Fruit fly (Drosophila melanogaster): ENCODE data around the gene vn.

DNA sequence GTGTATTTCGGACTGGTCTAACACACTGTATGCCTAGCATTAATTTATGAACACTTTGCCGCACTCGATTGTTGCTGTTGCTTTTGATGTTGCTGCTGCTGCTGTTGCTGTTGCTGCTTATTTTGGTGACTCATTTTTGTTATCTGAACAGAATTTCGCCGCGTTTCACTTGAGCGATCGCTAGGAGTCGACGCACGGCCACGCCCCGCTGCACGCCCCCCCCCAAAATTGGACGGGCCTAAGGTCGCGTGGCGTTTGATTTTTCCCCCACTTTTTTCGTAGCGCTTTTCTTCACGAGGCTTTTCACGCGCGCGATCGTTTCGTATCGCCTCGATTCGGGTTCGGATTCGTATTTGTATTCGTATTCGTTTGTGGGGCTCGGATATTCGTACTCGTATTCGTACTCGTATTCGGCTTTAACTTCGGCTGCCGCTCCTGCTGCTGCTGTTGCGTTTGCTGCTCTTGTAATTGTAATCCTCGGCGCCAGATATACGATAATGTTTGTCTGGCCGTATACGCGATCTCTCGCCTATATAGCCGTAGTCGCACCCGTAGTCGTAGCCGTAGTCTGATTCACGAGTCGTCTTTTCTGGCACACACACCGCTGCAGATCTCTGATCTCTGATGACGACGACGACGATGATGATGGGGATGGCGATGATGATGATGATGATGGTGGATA lies 1.4 kb downstream of the vn start:
- TF ChIP-seq insv (optimal IDR thresholded peaks at IDR 0.05) (no peak), psq (optimal IDR thresholded peaks at IDR 0.05) (no peak), ttk (optimal IDR thresholded peaks at IDR 0.05) (no peak), Myc (optimal IDR thresholded peaks at IDR 0.05) (no peak), h (optimal IDR thresholded peaks at IDR 0.05) (no peak), Sin3A (optimal IDR thresholded peaks at IDR 0.05) (no peak)

All from Kc167 (cell line).